Worm (Caenorhabditis elegans) whole organism, L3 larva: ENCODE data around the gene K12H6.2.

Experiments
- egl-27 ChIP-seq: sonication (generic microtip); optimal IDR thresholded peaks from 4 replicates; lab custom pipeline; 2017; ENCODE audit warnings: missing biosample characterization, missing genetic modification reagents, missing genetic modification characterization
- fos-1 ChIP-seq: fragments of 150-350 bp; optimal IDR thresholded peaks from 2 replicates; lab custom pipeline; 2014; ENCODE audit warnings: missing biosample characterization, missing genetic modification characterization
- nfya-1 ChIP-seq: sonication (generic microtip); optimal IDR thresholded peaks from 2 replicates; lab custom pipeline; 2017; ENCODE audit warnings: missing genetic modification characterization, mild to moderate bottlenecking, missing compliant biosample characterization, antibody characterized with exemption, moderate library complexity; ENCODE audit not compliant: insufficient read depth
- nhr-25 ChIP-seq: sonication (generic microtip); optimal IDR thresholded peaks from 2 replicates; lab custom pipeline; 2017; ENCODE audit warnings: missing biosample characterization, missing genetic modification characterization
- nhr-28 ChIP-seq: fragments of 150-350 bp; optimal IDR thresholded peaks from 2 replicates; lab custom pipeline; 2014; ENCODE audit warnings: missing biosample characterization, missing genetic modification characterization
- pha-4 ChIP-seq: fragments of 150-350 bp; optimal IDR thresholded peaks from 2 replicates; lab custom pipeline; 2014; ENCODE audit warnings: missing biosample characterization, missing genetic modification reagents, missing genetic modification characterization
- pqm-1 ChIP-seq: fragments of 150-350 bp; optimal IDR thresholded peaks from 2 replicates; lab custom pipeline; 2017; ENCODE audit warnings: missing biosample characterization, missing genetic modification characterization, inconsistent platforms
- skn-1 ChIP-seq: fragments of 150-350 bp; optimal IDR thresholded peaks from 2 replicates; lab custom pipeline; 2014; ENCODE audit warnings: missing biosample characterization, missing genetic modification characterization
- tbx-2 ChIP-seq: sonication (generic microtip); optimal IDR thresholded peaks from 2 replicates; lab custom pipeline; 2016; ENCODE audit warnings: mild to moderate bottlenecking, missing genetic modification characterization, missing compliant biosample characterization
- ztf-11 ChIP-seq: fragments of 150-350 bp; optimal IDR thresholded peaks from 2 replicates; lab custom pipeline; 2014; ENCODE audit warnings: missing biosample characterization, missing genetic modification characterization
- ztf-4 ChIP-seq: fragments of 150-350 bp; optimal IDR thresholded peaks from 2 replicates; lab custom pipeline; 2014; ENCODE audit warnings: missing biosample characterization, missing genetic modification characterization

DNA sequence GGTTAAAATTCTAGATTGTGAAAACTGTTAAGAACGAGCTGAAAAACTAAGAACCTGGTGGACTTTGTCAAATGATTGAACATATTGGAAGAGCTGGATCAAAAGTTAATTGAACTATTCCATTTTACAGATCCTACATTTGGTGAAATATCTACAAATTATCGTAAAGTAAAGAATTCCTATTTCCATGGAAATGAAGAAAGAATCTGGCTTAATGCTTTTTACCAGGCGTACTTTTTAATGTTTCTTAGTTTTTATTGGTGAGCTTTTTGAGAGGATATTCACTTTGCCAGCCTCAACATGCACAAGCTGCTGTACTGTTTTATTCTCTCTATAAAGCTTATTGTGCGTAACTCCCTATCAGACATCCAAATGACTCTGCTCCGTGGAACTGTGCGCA, 37.5 kb downstream of the K12H6.2 start, which contains the start of gene F08D12.4:
- TF ChIP-seq pqm-1 (tag; lab: Kevin White, UChicago) (no peak), ztf-4 (tag; lab: Kevin White, UChicago) (no peak), skn-1 (tag; lab: Kevin White, UChicago) (no peak), nfya-1 (tag; lab: Kevin White, UChicago) (no peak), fos-1 (no peak), tbx-2 (tag; lab: Kevin White, UChicago) (no peak), pha-4 (tag; lab: Kevin White, UChicago) (no peak), nhr-25 (tag; lab: Kevin White, UChicago) (no peak), egl-27 (no peak), ztf-11 (tag; lab: Kevin White, UChicago) (no peak), nhr-28 (no peak)
